Fruit fly (Drosophila melanogaster) whole organism, wandering third instar larva: ENCODE measurements around the gene CG33511.

ENCODE experiments used
- Abd-B ChIP-seq: fragments of >200 bp; optimal IDR thresholded peaks from 2 replicates; lab custom pipeline; 2017; ENCODE audit warnings: missing biosample characterization, missing genetic modification characterization
- Dif ChIP-seq: fragments of 200-275, 200-300 bp; sonication (Bioruptor generic); optimal IDR thresholded peaks from 2 replicates; lab custom pipeline; 2018; ENCODE audit warnings: missing biosample characterization, missing genetic modification characterization; ENCODE audit not compliant: partially characterized antibody
- Hnf4 ChIP-seq: fragments of 200-800 bp; sonication (Bioruptor generic); optimal IDR thresholded peaks from 2 replicates; lab custom pipeline; 2016; ENCODE audit warnings: missing biosample characterization, mild to moderate bottlenecking, missing genetic modification characterization
- br ChIP-seq: fragments of 200-800 bp; sonication (Bioruptor generic); optimal IDR thresholded peaks from 2 replicates; lab custom pipeline; 2016; ENCODE audit warnings: missing biosample characterization, missing genetic modification characterization
- dl ChIP-seq, 2 experiments: fragments of 175-275, 200-275 bp in 1 of 2; fragments of 200-275 bp in 1 of 2; sonication (Bioruptor generic); optimal IDR thresholded peaks; lab custom pipeline; 2018; ENCODE audit warnings: mild to moderate bottlenecking in 2 of 2, missing biosample characterization in 2 of 2, missing genetic modification characterization in 2 of 2, moderate library complexity in 2 of 2; ENCODE audit not compliant: partially characterized antibody in 2 of 2, insufficient read depth in 1 of 2
- dmrt93B ChIP-seq: fragments of 200-800 bp; sonication (Bioruptor generic); optimal IDR thresholded peaks from 2 replicates; lab custom pipeline; 2018; ENCODE audit warnings: missing biosample characterization, mild to moderate bottlenecking, missing genetic modification characterization
- dsf ChIP-seq: sonication (Bioruptor generic); optimal IDR thresholded peaks from 2 replicates; lab custom pipeline; 2016; ENCODE audit warnings: missing biosample characterization, missing genetic modification characterization, borderline replicate concordance
- fru ChIP-seq: fragments of 200-800 bp; sonication (Bioruptor generic); optimal IDR thresholded peaks from 3 replicates; lab custom pipeline; 2016; ENCODE audit warnings: missing biosample characterization, mild to moderate bottlenecking, missing genetic modification characterization
- psq ChIP-seq: fragments of 200-800 bp; sonication (Bioruptor generic); optimal IDR thresholded peaks from 3 replicates; lab custom pipeline; 2017; ENCODE audit warnings: missing biosample characterization, mild to moderate bottlenecking, missing genetic modification characterization, moderate library complexity

dm6 chr2L:21104326-21104725, 22.0 kb upstream of the CG33511 start, which contains the start of the genes CG46307 and Nhe2:
- TF ChIP-seq Abd-B (GFP tag; lab: Kevin White, UChicago), result no peak
- no peak for TF ChIP-seq Hnf4 (GFP tag; lab: Kevin White, UChicago)
- no peak for TF ChIP-seq dl (GFP tag; optimal IDR thresholded peaks at IDR 0.05; lab: Kevin White, UChicago; ENCODE audit: insufficient read depth in 1 of 2, partially characterized antibody in 2 of 2)
- TF ChIP-seq psq (GFP tag; lab: Kevin White, UChicago), result no peak
- TF ChIP-seq br (GFP tag; lab: Kevin White, UChicago), result no peak
- no peak for TF ChIP-seq dsf (GFP tag; lab: Kevin White, UChicago)
- TF ChIP-seq fru (GFP tag; lab: Kevin White, UChicago), result no peak
- TF ChIP-seq Dif, result no peak
- no peak for TF ChIP-seq dmrt93B (GFP tag; lab: Kevin White, UChicago)
